Worm (Caenorhabditis elegans) whole organism, L4/young adult: ENCODE results near the gene pfkb-1.2.

Experiments
- dao-5 ChIP-seq: sonication (generic microtip); optimal IDR thresholded peaks from 2 replicates; lab custom pipeline; 2016; ENCODE audit warnings: missing genotype, missing genetic modification characterization, moderate library complexity, missing compliant biosample characterization
- him-1 ChIP-seq: sonication (generic microtip); optimal IDR thresholded peaks from 2 replicates; lab custom pipeline; 2016; ENCODE audit warnings: missing genotype, missing genetic modification reagents, missing genetic modification characterization, missing compliant biosample characterization

ce11 chrIV:5915152-5915551 lies 26.6 kb upstream of the pfkb-1.2 start:
- TF ChIP-seq him-1 (tag; lab: Kevin White, UChicago) (no peak), dao-5 (tag; lab: Kevin White, UChicago) (no peak)
